Fruit fly (Drosophila melanogaster) whole organism, adult: Measurements from ENCODE around the gene VhaM9.7-a.

Source experiments
- CG11617 ChIP-seq: fragments of 200-800 bp; sonication (Bioruptor generic); optimal IDR thresholded peaks from 2 replicates; lab custom pipeline; 2017; ENCODE audit warnings: mild to moderate bottlenecking, missing biosample characterization, missing genetic modification reagents, missing genetic modification characterization
- CG12768 ChIP-seq: fragments of 200-800 bp; sonication (Bioruptor generic); optimal IDR thresholded peaks from 2 replicates; lab custom pipeline; 2017; ENCODE audit warnings: missing biosample characterization, missing genetic modification characterization, mild to moderate bottlenecking, moderate library complexity, missing genetic modification reagents
- CG14711 ChIP-seq: fragments of 200-800 bp; sonication (Bioruptor generic); optimal IDR thresholded peaks from 2 replicates; lab custom pipeline; 2018; ENCODE audit warnings: missing biosample characterization, mild to moderate bottlenecking, missing genetic modification characterization, moderate library complexity
- CG1620 ChIP-seq: fragments of 200-800 bp; sonication (Bioruptor generic); optimal IDR thresholded peaks from 2 replicates; lab custom pipeline; 2016; ENCODE audit warnings: missing biosample characterization, missing genetic modification characterization
- CG33017 ChIP-seq: fragments of 200-800 bp; sonication (Bioruptor generic); optimal IDR thresholded peaks from 2 replicates; lab custom pipeline; 2018; ENCODE audit warnings: missing biosample characterization, mild to moderate bottlenecking, missing genetic modification characterization, moderate library complexity
- CG5204 ChIP-seq: fragments of 200-800 bp; sonication (Bioruptor generic); optimal IDR thresholded peaks from 2 replicates; lab custom pipeline; 2016; ENCODE audit warnings: missing biosample characterization, missing genetic modification characterization
- CG7045 ChIP-seq: fragments of 200-800 bp; sonication (Bioruptor generic); optimal IDR thresholded peaks from 2 replicates; lab custom pipeline; 2017; ENCODE audit warnings: missing biosample characterization, mild to moderate bottlenecking, missing genetic modification characterization
- CG7101 ChIP-seq: fragments of 200-800 bp; sonication (Bioruptor generic); optimal IDR thresholded peaks from 2 replicates; lab custom pipeline; 2018; ENCODE audit warnings: missing biosample characterization, mild to moderate bottlenecking, missing genetic modification characterization, moderate library complexity
- Clk ChIP-seq: fragments of 200-800 bp; sonication (Bioruptor generic); optimal IDR thresholded peaks from 2 replicates; lab custom pipeline; 2017; ENCODE audit warnings: missing biosample characterization, missing genetic modification characterization
- Crg-1 ChIP-seq: fragments of 200-800 bp; sonication (Bioruptor generic); optimal IDR thresholded peaks from 2 replicates; lab custom pipeline; 2016; ENCODE audit warnings: missing biosample characterization, missing genetic modification characterization
- Hr96 ChIP-seq: fragments of 200-800 bp; sonication (Bioruptor generic); optimal IDR thresholded peaks from 2 replicates; lab custom pipeline; 2016; ENCODE audit warnings: missing biosample characterization, missing genetic modification characterization
- Mnt ChIP-seq: fragments of 200-800 bp; sonication (Bioruptor generic); optimal IDR thresholded peaks from 2 replicates; lab custom pipeline; 2016; ENCODE audit warnings: missing biosample characterization, mild to moderate bottlenecking, missing genetic modification characterization
- bab1 ChIP-seq: fragments of 200-800 bp; sonication (Bioruptor generic); optimal IDR thresholded peaks from 3 replicates; lab custom pipeline; 2019; ENCODE audit warnings: missing biosample characterization, mild to moderate bottlenecking, missing genetic modification characterization, moderate library complexity
- cic ChIP-seq: fragments of 200-800 bp; sonication (Bioruptor generic); optimal IDR thresholded peaks from 2 replicates; lab custom pipeline; 2017; ENCODE audit warnings: missing biosample characterization, mild to moderate bottlenecking, missing genetic modification characterization, moderate library complexity
- cnc ChIP-seq, 2 experiments: fragments of >200 bp; optimal IDR thresholded peaks; 2 replicates each; lab custom pipeline; 2017
- kay ChIP-seq: fragments of 200-800 bp; sonication (Bioruptor generic); peaks from one replicate; lab custom pipeline; 2016; ENCODE audit warnings: missing biosample characterization, missing genetic modification characterization, borderline replicate concordance
- ovo ChIP-seq: fragments of 200-800 bp; sonication (Bioruptor generic); optimal IDR thresholded peaks from 2 replicates; lab custom pipeline; 2016; ENCODE audit warnings: missing biosample characterization, missing genetic modification characterization
- pad ChIP-seq: fragments of 200-800 bp; sonication (Bioruptor generic); optimal IDR thresholded peaks from 3 replicates; lab custom pipeline; 2017; ENCODE audit warnings: missing biosample characterization, missing genetic modification characterization, mild to moderate bottlenecking, moderate library complexity, missing genetic modification reagents
- tj ChIP-seq: fragments of 200-800 bp; sonication (Bioruptor generic); optimal IDR thresholded peaks from 3 replicates; lab custom pipeline; 2017; ENCODE audit warnings: missing biosample characterization, mild to moderate bottlenecking, missing genetic modification characterization, moderate library complexity
- toe ChIP-seq: fragments of 200-800 bp; sonication (Bioruptor generic); optimal IDR thresholded peaks from 2 replicates; lab custom pipeline; 2016; ENCODE audit warnings: missing biosample characterization, missing genetic modification characterization

VhaM9.7-a gene

dm6 chr3L:4293711-4294110, 31.2 kb downstream of the VhaM9.7-a start:
- TF ChIP-seq CG11617 (GFP tag; lab: Kevin White, UChicago) (peak; percentile 10), tj (no peak), CG33017 (tag; lab: Kevin White, UChicago) (peak; percentile 54), Mnt (GFP tag; lab: Kevin White, UChicago) (no peak), cic (GFP tag; lab: Kevin White, UChicago) (peak; percentile 39), CG7101 (tag; lab: Kevin White, UChicago) (peak; percentile 26), kay (no peak), Hr96 (GFP tag; lab: Kevin White, UChicago) (no peak)

dm6 chr3L:4296760-4297159, 34.3 kb downstream of the VhaM9.7-a start:
- no peak for TF ChIP-seq cnc (optimal IDR thresholded peaks at IDR 0.05; lab: Kevin White, UChicago)
- TF ChIP-seq ovo: no peak
- TF ChIP-seq tj: no peak
- TF ChIP-seq Clk: no peak
- TF ChIP-seq CG14711: no peak
- TF ChIP-seq Hr96 (GFP tag; lab: Kevin White, UChicago): no peak
- TF ChIP-seq pad (GFP tag; lab: Kevin White, UChicago): no peak
- TF ChIP-seq CG33017 (tag; lab: Kevin White, UChicago): no peak
- TF ChIP-seq kay: no peak
- TF ChIP-seq CG7045 (GFP tag; lab: Kevin White, UChicago): no peak
- no peak for TF ChIP-seq CG7101 (tag; lab: Kevin White, UChicago)
- TF ChIP-seq CG12768 (GFP tag; lab: Kevin White, UChicago): no peak
- TF ChIP-seq cic (GFP tag; lab: Kevin White, UChicago): no peak
- no peak for TF ChIP-seq CG1620

dm6 chr3L:4302088-4302487, 39.6 kb downstream of the VhaM9.7-a start:
- no peak for TF ChIP-seq CG7101 (tag; lab: Kevin White, UChicago)
- no peak for TF ChIP-seq tj
- TF ChIP-seq CG5204 (GFP tag; lab: Kevin White, UChicago): no peak
- TF ChIP-seq Clk: no peak
- no peak for TF ChIP-seq Crg-1 (GFP tag; lab: Kevin White, UChicago)
- TF ChIP-seq Mnt (GFP tag; lab: Kevin White, UChicago): no peak
- TF ChIP-seq CG12768 (GFP tag; lab: Kevin White, UChicago): no peak
- no peak for TF ChIP-seq bab1
- TF ChIP-seq CG14711: no peak
- TF ChIP-seq pad (GFP tag; lab: Kevin White, UChicago): no peak
- TF ChIP-seq toe (GFP tag; lab: Kevin White, UChicago): no peak
- no peak for TF ChIP-seq CG7045 (GFP tag; lab: Kevin White, UChicago)
- no peak for TF ChIP-seq cnc (optimal IDR thresholded peaks at IDR 0.05; lab: Kevin White, UChicago)
- TF ChIP-seq CG11617 (GFP tag; lab: Kevin White, UChicago): no peak
- TF ChIP-seq cic (GFP tag; lab: Kevin White, UChicago): no peak
- no peak for TF ChIP-seq CG33017 (tag; lab: Kevin White, UChicago)

dm6 chr3L:4304244-4304959, 41.9 kb downstream of the VhaM9.7-a start:
- TF ChIP-seq ovo: no peak
- no peak for TF ChIP-seq cic (GFP tag; lab: Kevin White, UChicago)
- TF ChIP-seq Clk: no peak

dm6 chr3L:4307691-4308383, 45.3 kb downstream of the VhaM9.7-a start, which contains the start of gene dyl:
dyl (minus strand) TSS chr3L:4307718.
- TF ChIP-seq toe (GFP tag; lab: Kevin White, UChicago) (no peak), Clk (no peak), Crg-1 (GFP tag; lab: Kevin White, UChicago) (no peak), Mnt (GFP tag; lab: Kevin White, UChicago) (no peak), CG7045 (GFP tag; lab: Kevin White, UChicago) (no peak), CG5204 (GFP tag; lab: Kevin White, UChicago) (no peak), ovo (no peak), CG12768 (GFP tag; lab: Kevin White, UChicago) (no peak), CG33017 (tag; lab: Kevin White, UChicago) (no peak), bab1 (no peak), kay (no peak), CG14711 (no peak), CG1620 (no peak), cnc (optimal IDR thresholded peaks at IDR 0.05; lab: Kevin White, UChicago) (no peak)

dm6 chr3L:4310604-4311003, 48.1 kb downstream of the VhaM9.7-a start:
- TF ChIP-seq toe (GFP tag; lab: Kevin White, UChicago) (no peak), CG14711 (no peak), cnc (optimal IDR thresholded peaks at IDR 0.05; lab: Kevin White, UChicago) (no peak), CG11617 (GFP tag; lab: Kevin White, UChicago) (no peak), ovo (no peak), tj (no peak), CG7101 (tag; lab: Kevin White, UChicago) (no peak)
